Worm (Caenorhabditis elegans): ENCODE data around the gene snx-14.

Gene snx-14

DNA sequence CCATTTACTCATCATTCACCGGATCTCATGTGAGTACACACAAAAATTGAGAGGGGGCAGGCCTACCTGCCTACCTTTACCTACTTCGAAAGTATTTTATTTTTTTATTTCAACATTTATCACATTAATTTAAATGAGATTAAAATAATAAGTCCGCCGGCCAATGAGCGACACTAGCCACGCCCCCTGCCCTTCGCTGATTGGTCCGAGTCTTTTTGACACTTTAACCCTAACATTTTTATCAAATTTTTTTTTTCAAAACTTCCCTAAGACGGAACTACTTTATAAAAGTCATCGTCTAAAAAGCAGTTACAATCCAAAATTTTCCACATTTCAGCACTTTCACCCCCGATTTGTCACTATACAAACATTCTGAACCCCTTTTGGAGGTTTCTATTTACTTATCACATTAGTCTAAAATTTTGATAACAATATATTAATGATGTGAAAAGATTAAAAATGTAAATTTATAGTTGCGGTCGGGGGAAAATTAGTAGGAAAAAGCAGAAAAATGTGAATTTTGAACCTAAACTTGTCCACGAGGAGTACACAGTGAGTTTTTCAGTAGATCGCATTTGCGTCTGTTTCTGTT, 24.9 kb downstream of the snx-14 start:
- TF ChIP-seq unc-62 (GFP tag; optimal IDR thresholded peaks at IDR 0.05), result no peak

DNA sequence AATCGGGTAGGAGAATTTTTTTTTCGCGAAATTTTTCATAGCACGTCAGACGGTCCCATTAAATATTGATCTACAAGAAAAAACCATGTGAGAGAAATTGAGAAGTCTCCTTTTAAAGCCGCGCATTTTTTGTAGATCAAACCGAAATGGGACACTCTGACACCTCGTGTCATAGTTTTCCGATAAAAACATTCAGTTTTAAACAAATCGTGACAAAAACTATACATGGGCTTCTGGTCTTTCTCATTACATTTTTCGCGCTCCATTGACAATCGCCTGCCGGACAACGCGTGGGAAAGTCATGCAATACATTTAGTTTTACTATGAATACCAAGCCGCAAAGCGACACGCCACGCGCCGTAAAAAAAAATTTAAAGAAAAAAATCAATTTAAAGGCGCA, 25.6 kb downstream of the snx-14 start:
- no peak for TF ChIP-seq unc-62 (GFP tag; optimal IDR thresholded peaks at IDR 0.05)

DNA sequence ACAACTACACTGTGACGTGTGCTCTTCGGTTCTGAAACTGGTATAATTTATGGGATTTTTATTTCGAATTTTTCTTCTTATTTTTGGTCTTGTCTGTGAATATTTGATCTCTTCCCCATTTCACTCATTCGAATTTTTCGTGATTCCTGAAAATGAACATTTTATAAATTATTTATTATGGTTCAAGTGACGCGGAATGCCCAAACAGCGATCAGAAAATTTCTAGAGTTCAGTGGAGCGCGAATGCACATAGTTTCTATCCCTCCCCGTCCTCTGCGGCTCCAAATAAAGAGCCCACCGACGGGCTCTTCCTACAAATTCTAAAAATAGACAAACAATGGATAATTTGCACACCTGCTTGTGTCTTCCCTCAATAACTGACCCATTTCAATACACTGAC, 27.4 kb downstream of the snx-14 start, which contains the start of gene F54F11.1:
TSS of gene F54F11.1 (plus strand) at position 301 of the 400 bp plus-strand sequence.
- no peak for TF ChIP-seq unc-62 (GFP tag; optimal IDR thresholded peaks at IDR 0.05)

DNA sequence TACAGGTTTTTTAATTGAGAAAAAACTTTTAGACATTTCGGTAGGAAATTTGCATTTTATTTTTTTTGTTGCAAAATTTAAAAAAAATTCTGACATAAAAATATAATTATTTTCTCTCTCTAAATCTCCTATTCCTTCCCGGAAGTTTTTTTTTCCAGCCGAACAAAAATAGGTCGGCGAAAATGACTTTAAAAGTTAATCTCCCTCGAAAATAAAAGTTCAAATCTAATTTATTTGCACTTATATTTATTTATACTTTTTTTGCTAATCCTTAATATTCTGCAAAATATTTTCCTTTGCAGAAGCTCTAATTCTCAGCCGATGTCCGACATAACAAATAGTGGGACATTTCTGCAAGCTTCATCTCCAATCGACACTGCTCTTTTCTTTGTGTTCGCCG, 29.4 kb downstream of the snx-14 start, which contains the start of gene F45H10.5:
TSS of gene F45H10.5 (plus strand) at position 301 of the 400 bp plus-strand sequence.
- TF ChIP-seq unc-62 (GFP tag; optimal IDR thresholded peaks at IDR 0.05), result no peak

DNA sequence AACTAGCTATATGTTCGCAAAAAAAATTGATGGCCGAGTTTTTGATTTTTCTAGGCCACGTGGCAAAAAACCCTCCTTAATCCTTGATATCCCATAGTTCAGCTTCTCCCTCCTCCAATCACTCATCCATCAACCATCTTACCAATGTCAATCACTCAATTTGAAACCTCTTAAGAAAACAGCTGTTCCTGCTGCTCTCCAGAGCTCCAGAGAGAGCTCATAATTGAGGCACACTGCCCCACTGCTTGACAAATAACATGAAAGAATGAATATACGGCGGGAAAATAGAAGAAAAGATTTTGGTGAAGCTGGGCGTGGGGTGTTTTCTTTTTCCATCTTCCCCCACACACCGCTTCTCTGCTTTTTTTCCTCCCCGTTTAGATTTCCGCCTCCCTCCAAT, 30.4 kb downstream of the snx-14 start:
- no peak for TF ChIP-seq unc-62 (GFP tag; optimal IDR thresholded peaks at IDR 0.05)

DNA sequence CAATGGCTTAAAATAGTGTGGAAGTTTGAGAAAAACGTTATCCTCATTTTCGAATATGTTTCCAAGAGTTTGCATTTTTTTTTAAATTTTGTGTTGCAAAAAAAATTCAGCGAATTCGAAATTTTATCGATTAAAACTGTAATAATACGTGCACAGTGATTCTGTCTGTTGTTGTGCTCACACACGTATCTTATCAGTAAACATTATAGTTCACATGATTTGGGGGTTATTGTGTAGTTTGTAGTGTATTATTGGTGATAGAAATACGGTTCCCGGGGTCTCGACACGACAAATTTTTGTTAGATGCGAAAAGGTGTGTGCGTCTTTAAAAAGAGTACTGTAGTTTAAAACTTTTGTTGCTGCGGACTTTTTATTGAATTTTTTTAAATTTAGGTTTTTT, 35.3 kb downstream of the snx-14 start, which contains the start of gene drr-1:
TSS of gene drr-1 (minus strand) at position 183 of the 400 bp plus-strand sequence.
- TF ChIP-seq unc-62 (GFP tag; optimal IDR thresholded peaks at IDR 0.05), result no peak

DNA sequence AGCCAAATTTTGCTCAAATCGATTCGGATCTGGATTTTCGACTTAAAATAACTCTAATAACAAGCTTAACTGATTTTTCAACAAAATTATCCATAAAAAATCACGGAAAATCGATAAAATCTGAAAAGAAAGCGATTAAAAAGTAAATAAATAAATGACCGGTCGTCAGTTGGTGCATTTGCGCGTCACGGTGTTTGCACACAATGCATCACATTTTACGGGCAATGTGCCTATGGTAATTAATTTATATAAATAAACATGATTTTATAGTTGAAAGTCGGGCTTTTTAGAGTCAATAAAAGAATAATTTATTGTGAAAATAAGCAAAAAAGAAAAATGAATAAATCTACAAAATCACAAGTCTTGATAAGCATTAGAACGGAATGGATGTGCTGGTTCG, 36.3 kb downstream of the snx-14 start:
- no peak for TF ChIP-seq unc-62 (GFP tag; optimal IDR thresholded peaks at IDR 0.05)

DNA sequence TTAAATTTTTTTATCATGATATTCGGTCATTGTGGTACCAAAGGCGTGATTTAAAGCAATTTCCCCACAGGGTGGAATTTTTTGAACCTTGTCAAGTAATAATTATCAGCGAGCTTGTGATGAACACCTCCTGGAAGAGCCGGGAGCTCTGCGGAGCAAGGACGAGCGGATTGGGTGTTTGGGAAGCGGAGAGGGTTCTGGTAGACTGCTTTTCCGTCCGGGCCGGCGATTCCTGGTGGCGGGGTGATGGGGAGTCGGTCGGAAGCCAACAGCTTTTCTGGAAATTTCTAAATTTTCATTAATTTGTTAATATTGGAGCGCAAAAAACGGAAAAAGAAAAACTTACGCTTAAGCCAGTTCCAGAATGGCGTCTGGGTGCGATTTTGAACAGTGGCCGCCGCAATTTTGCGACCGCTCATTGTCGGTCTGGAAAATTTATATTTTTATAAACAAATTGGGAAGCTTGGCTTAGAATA, 36.8 kb downstream of the snx-14 start, which contains the start of gene ndua-7:
TSS of gene ndua-7 (minus strand) at position 426 of the 476 bp plus-strand sequence.
- TF ChIP-seq unc-62 (GFP tag; optimal IDR thresholded peaks at IDR 0.05), result no peak

DNA sequence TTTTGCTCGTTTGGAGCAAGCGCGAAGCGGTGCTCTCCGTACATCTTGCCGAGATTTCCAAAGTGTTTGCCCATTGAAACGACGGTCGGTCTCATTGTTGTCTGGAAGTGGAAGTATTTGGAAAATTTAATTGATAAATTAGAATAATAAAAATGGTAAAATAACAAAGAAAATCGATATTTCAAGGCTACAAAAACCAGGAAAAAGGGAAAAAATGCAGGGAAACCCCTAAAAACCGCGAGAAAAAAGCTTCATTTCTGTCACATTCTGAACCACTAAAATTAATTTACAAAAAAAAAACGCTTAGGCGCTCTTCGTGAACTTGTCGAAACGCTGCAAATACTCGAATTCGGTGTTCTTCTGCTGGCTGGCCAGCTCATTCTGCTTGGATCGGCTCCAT, 38.1 kb downstream of the snx-14 start, which contains the start of gene F45H10.2:
TSS of gene F45H10.2 (minus strand) at position 101 of the 400 bp plus-strand sequence.
- no peak for TF ChIP-seq unc-62 (GFP tag; optimal IDR thresholded peaks at IDR 0.05)

DNA sequence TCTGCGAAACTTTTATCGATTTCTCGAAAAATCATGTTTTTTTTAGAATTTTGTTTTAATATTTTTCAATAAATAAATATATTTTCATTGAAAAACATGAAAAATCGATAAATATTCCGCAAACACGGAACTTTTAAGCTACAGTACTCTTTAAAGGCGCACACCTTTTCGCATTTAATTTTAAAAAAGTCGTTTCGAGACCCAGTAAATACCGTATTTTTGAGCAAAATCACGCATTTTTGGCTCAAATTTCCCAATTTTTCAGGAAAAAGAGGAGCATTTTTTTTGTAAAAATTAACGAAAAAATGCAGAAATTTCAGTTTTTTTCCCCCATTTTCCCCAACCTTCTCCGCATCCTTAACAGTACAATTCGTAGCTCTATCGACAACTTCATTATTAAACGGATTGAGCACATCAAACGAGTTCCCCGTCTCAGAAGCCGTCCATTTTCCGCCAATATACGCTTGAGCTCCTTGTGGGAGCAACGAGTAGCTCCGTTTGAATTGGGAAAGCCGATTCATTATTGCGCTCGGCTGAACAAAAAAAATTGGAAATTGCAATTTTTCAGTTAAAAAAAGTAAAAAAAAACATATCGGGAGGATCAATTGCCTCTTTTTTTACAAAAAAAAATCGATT, 39.6 kb downstream of the snx-14 start, which contains the start of gene alh-7:
TSS of gene alh-7 (minus strand) at position 533 of the 636 bp plus-strand sequence.
- no peak for TF ChIP-seq unc-62 (GFP tag; optimal IDR thresholded peaks at IDR 0.05)

DNA sequence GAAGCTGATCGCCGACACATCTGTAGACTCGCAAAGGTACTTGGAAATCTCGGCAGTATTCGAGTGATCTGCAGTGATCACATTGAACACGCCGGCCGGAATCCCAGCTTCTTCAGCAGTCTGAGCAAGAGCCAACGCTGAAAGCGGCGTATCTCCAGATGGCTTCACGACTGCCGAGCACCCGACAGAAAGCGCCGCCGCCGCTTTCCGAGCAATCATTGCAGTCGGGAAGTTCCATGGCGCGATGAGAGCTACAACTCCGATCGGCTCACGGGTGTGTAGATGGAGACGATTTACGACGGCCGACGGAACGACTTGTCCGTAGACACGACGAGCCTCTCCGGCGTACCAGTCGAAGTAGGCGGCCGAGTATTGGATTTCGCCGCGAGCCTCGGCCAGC, 41.1 kb downstream of the snx-14 start:
- no peak for TF ChIP-seq unc-62 (GFP tag; optimal IDR thresholded peaks at IDR 0.05)

DNA sequence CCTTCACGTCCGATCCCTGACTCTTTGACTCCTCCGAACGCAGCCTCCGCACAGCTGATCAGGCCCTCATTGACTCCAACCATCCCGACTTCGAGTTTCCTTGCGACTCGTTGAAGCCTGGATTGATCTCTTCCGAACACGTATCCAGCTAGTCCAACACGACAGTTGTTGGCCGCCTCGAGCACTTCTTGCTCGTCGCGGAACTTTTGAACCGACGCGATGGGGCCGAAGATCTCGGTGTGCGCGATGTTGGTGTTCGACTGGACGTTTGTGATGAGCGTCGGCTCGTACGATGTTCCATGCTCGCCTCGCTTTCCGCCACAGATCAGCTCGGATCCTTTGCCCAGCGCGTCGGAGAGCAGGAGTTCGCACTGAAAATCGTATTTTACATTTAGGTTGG, 43.5 kb downstream of the snx-14 start:
- no peak for TF ChIP-seq unc-62 (GFP tag; optimal IDR thresholded peaks at IDR 0.05)

DNA sequence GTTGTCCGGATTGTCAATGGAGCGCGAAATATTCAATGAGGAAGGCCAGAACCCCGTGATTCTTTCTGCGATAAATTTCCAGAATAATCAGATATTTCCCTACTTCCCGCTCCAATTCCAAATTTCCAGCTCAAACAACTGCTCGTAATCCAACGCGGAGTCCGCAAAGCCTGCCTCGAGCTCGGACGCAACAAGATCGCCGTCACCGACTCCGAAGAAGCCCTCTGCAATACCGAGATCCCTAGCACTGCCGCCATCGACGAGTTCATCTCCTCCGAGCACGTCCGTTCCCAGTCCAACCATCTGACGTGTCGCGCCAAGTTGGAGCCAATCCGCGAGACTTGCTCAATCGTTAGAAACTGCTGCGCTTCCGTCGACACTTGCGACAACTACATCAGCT, 45.9 kb downstream of the snx-14 start:
- TF ChIP-seq unc-62 (GFP tag; optimal IDR thresholded peaks at IDR 0.05), result no peak

DNA sequence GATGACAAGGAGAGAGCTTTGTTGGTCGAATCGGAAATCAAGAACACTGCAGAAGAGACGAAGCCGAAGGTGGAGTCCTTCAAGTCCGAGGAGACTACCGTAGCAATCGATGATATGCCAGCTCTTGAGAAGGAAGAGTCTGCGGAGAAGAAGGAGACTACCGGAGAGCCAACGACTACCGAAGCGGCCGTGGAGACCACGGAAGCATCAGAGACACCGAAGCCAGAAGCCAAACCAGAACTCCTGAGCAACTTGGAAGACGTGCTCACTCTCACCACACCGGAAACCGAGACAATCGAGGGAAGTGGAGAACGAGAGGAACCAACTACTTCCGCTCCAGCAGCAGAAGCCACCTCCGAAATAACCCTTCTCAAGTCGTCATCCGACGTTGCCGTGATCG, 46.9 kb downstream of the snx-14 start:
- TF ChIP-seq unc-62 (GFP tag; optimal IDR thresholded peaks at IDR 0.05), result no peak

DNA sequence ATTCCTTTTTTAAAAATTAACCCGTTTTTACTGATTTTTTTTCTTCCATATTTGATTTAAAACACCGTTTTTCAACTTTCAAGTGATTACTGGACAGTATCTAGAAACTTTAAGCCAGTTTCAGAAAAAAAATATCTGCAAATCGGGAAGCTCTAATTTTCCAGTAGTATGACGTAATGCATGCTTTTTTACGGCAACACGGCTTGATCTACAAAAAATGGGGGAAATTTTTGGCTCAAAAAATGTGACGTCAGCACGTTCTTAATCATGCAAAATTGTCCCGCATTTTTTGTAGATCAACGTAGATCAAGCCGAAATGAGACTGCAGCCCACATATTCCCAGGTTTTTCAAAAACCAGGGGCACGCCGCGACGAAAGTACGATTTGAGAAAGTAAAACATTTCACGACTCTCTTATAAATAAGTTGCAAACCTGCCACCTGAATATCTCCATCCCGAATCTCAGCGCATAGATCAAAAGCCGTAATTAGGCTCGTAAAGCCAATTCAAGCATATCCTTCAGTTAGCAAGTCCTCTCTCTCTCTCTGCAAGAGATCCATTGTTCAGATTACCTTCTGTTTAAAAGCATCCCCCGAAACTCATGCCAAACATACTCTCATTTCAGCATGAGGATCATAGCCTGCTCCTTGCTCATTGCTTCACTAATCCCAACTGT, 49.1 kb downstream of the snx-14 start, which contains the start of gene E01G4.6:
TSS of gene E01G4.6 (plus strand) at position 625 of the 675 bp plus-strand sequence.
- TF ChIP-seq unc-62 (GFP tag; optimal IDR thresholded peaks at IDR 0.05), result no peak

DNA sequence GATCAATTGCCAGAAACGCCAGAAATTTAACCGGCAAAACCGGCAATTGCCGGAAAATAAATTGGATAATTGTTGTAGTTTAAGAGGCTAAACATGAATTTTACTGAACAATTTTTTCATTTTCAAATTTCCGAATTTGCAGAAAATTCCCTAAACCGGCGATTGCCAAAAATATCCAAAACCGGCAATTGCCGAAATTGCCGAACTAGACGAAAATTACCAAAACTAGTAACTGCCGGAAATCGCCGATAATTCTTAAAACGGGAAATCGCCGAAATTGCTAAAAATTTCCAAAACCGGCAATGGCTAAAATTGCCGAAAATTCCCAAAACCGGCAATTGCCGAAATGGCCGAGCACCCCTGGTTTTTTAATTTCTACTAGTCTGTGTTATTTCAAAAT, 51.6 kb downstream of the snx-14 start:
- no peak for TF ChIP-seq unc-62 (GFP tag; optimal IDR thresholded peaks at IDR 0.05)

Measured in whole organism, dauer.